Fruit fly (Drosophila melanogaster) whole organism, pupa: ENCODE data around the gene vsg.

Experiments used
- CG10348 ChIP-seq: fragments of 200-800 bp; sonication (Bioruptor generic); IDR thresholded peaks from 2 replicates; pipeline ENCODE4 v1.3.6; 2022; ENCODE audit warnings: missing biosample characterization, missing genetic modification characterization
- CG12605 ChIP-seq: fragments of 200-800 bp; sonication (Bioruptor generic); IDR thresholded peaks from 2 replicates; pipeline ENCODE4 v1.3.6; 2022; ENCODE audit warnings: missing biosample characterization, missing genetic modification characterization
- CG13204 ChIP-seq: fragments of 200-800 bp; sonication (Bioruptor generic); optimal IDR thresholded peaks from 2 replicates; lab custom pipeline; 2018; ENCODE audit warnings: missing biosample characterization, mild to moderate bottlenecking, missing genetic modification characterization, moderate library complexity
- CG14655 ChIP-seq: fragments of 200-800 bp; sonication (Bioruptor generic); optimal IDR thresholded peaks from 3 replicates; lab custom pipeline; 2017; ENCODE audit warnings: mild to moderate bottlenecking, missing biosample characterization, missing genetic modification reagents, missing genetic modification characterization
- CG15710 ChIP-seq: fragments of 200-800 bp; sonication (Bioruptor generic); optimal IDR thresholded peaks from 2 replicates; lab custom pipeline; 2018; ENCODE audit warnings: missing biosample characterization, mild to moderate bottlenecking, missing genetic modification characterization, moderate library complexity
- CG17806 ChIP-seq: fragments of 200-800 bp; sonication (Bioruptor generic); optimal IDR thresholded peaks from 2 replicates; lab custom pipeline; 2018; ENCODE audit warnings: missing biosample characterization, mild to moderate bottlenecking, missing genetic modification characterization, moderate library complexity
- CG32121 ChIP-seq: fragments of 200-800 bp; sonication (Bioruptor generic); IDR thresholded peaks from 2 replicates; pipeline ENCODE4 v1.3.6; 2022; ENCODE audit warnings: missing biosample characterization, missing genetic modification characterization
- CG34367 ChIP-seq: fragments of 200-800 bp; sonication (Bioruptor generic); optimal IDR thresholded peaks from 2 replicates; lab custom pipeline; 2018; ENCODE audit warnings: missing biosample characterization, mild to moderate bottlenecking, missing genetic modification characterization
- CG4496 ChIP-seq: fragments of 200-800 bp; sonication (Bioruptor generic); IDR thresholded peaks from 3 replicates; pipeline ENCODE4 v1.3.6; 2022; ENCODE audit warnings: missing biosample characterization, missing genetic modification characterization
- CG8159 ChIP-seq: fragments of 200-800 bp; sonication (Bioruptor generic); optimal IDR thresholded peaks from 3 replicates; lab custom pipeline; 2018; ENCODE audit warnings: missing biosample characterization, mild to moderate bottlenecking, missing genetic modification characterization, moderate library complexity
- CG8301 ChIP-seq: fragments of 200-800 bp; sonication (Bioruptor generic); optimal IDR thresholded peaks from 2 replicates; lab custom pipeline; 2018; ENCODE audit warnings: missing biosample characterization, mild to moderate bottlenecking, missing genetic modification characterization
- CG9948 ChIP-seq: fragments of 200-800 bp; sonication (Bioruptor generic); optimal IDR thresholded peaks from 2 replicates; lab custom pipeline; 2018; ENCODE audit warnings: missing biosample characterization, mild to moderate bottlenecking, missing genetic modification characterization, moderate library complexity
- D1 ChIP-seq: fragments of 200-800 bp; sonication (Bioruptor generic); optimal IDR thresholded peaks from 2 replicates; lab custom pipeline; 2018; ENCODE audit warnings: missing biosample characterization, mild to moderate bottlenecking, missing genetic modification characterization, moderate library complexity
- EcR ChIP-seq: fragments of 200-800 bp; sonication (Bioruptor generic); optimal IDR thresholded peaks from 3 replicates; lab custom pipeline; 2019; ENCODE audit warnings: missing biosample characterization, missing genetic modification characterization, mild to moderate bottlenecking, moderate library complexity, missing genetic modification reagents
- Ets98B ChIP-seq: fragments of 200-800 bp; sonication (Bioruptor generic); IDR thresholded peaks from 2 replicates; pipeline ENCODE4 v1.3.6; 2022; ENCODE audit warnings: missing biosample characterization, missing genetic modification characterization
- Pif1A ChIP-seq: fragments of 200-800 bp; sonication (Bioruptor generic); optimal IDR thresholded peaks from 3 replicates; lab custom pipeline; 2016; ENCODE audit warnings: missing biosample characterization, missing genetic modification characterization
- Pif1B ChIP-seq: fragments of 200-800 bp; sonication (Bioruptor generic); optimal IDR thresholded peaks from 3 replicates; lab custom pipeline; 2016; ENCODE audit warnings: missing biosample characterization, missing genetic modification characterization
- Snoo ChIP-seq: fragments of 200-800 bp; sonication (Bioruptor generic); optimal IDR thresholded peaks from 3 replicates; lab custom pipeline; 2017; ENCODE audit warnings: missing biosample characterization, mild to moderate bottlenecking, missing genetic modification characterization, inconsistent platforms
- fd96Ca ChIP-seq: fragments of 200-800 bp; sonication (Bioruptor generic); IDR thresholded peaks from 3 replicates; pipeline ENCODE4 v1.3.6; 2022; ENCODE audit warnings: missing biosample characterization, missing genetic modification characterization
- gl ChIP-seq: fragments of 200-800 bp; sonication (Bioruptor generic); optimal IDR thresholded peaks from 2 replicates; lab custom pipeline; 2018; ENCODE audit warnings: missing biosample characterization, mild to moderate bottlenecking, missing genetic modification characterization
- rn ChIP-seq: fragments of 200-800 bp; sonication (Bioruptor generic); IDR thresholded peaks from 2 replicates; pipeline ENCODE4 v1.3.6; 2022; ENCODE audit warnings: missing biosample characterization, missing genetic modification characterization

The vsg gene

DNA sequence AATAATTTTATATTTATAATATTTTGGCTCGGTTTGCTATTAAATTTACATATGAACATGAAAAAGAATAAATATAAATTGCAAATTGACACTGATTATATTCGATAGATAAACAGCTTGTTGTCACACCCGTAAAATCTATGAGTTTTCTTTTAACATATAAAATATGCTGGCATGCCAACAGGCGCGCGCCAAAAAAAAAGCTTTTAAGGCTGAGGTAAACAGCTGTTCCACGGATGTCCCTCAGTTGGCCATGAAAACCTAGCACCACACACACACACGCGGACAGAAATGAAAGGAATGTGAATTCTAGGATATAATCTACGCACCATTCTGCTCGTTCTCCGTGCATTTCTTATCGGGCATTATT, 19.3 kb upstream of the vsg start:
- no peak for TF ChIP-seq CG12605 (GFP tag; lab: Robert Waterston, UW)
- TF ChIP-seq Snoo (tag; lab: Kevin White, UChicago) = no peak
- no peak for TF ChIP-seq fd96Ca (GFP tag; lab: Robert Waterston, UW)
- no peak for TF ChIP-seq CG14655 (GFP tag; lab: Kevin White, UChicago)
- TF ChIP-seq D1 (tag; lab: Kevin White, UChicago) = no peak
- TF ChIP-seq CG34367 (tag; lab: Kevin White, UChicago) = no peak
- no peak for TF ChIP-seq rn (GFP tag; lab: Robert Waterston, UW)
- TF ChIP-seq EcR (GFP tag; lab: Kevin White, UChicago) = no peak
- no peak for TF ChIP-seq CG9948 (tag; lab: Kevin White, UChicago)
- TF ChIP-seq CG15710 = no peak
- no peak for TF ChIP-seq CG13204
- no peak for TF ChIP-seq CG4496 (GFP tag; lab: Robert Waterston, UW)
- no peak for TF ChIP-seq Pif1A (GFP tag; lab: Kevin White, UChicago)
- no peak for TF ChIP-seq CG32121 (GFP tag; lab: Robert Waterston, UW)
- TF ChIP-seq CG8159 (tag; lab: Kevin White, UChicago) = no peak
- no peak for TF ChIP-seq CG8301 (tag; lab: Kevin White, UChicago)
- TF ChIP-seq Pif1B (GFP tag; lab: Kevin White, UChicago) = no peak
- no peak for TF ChIP-seq CG17806 (tag; lab: Kevin White, UChicago)
- TF ChIP-seq CG10348 (GFP tag; lab: Robert Waterston, UW) = no peak

DNA sequence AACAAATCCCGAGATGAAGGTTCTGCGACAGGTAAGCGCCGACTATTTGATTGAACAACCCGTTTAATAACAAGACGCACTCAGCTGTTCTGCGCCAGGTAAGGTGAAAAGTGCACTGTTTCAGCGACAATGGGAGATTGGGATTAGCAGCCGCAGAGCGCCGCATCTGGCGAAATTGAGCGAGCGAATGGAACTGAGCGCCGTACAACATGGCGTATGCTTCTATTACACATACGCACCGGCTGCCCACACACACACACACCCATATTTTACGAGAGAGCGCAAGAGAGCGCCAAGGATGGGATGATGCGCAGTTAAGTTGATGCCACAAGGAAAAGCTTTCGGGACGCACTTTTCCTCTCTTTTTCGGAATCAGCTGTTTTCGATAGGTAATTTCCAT, 18.9 kb upstream of the vsg start:
- no peak for TF ChIP-seq CG13204
- no peak for TF ChIP-seq CG12605 (GFP tag; lab: Robert Waterston, UW)
- TF ChIP-seq D1 (tag; lab: Kevin White, UChicago) = no peak
- no peak for TF ChIP-seq CG15710
- no peak for TF ChIP-seq Pif1A (GFP tag; lab: Kevin White, UChicago)
- TF ChIP-seq CG34367 (tag; lab: Kevin White, UChicago) = no peak
- no peak for TF ChIP-seq CG9948 (tag; lab: Kevin White, UChicago)
- TF ChIP-seq Snoo (tag; lab: Kevin White, UChicago) = no peak
- no peak for TF ChIP-seq Pif1B (GFP tag; lab: Kevin White, UChicago)
- no peak for TF ChIP-seq fd96Ca (GFP tag; lab: Robert Waterston, UW)
- TF ChIP-seq CG4496 (GFP tag; lab: Robert Waterston, UW) = no peak
- no peak for TF ChIP-seq CG8159 (tag; lab: Kevin White, UChicago)
- TF ChIP-seq CG10348 (GFP tag; lab: Robert Waterston, UW) = no peak
- TF ChIP-seq CG8301 (tag; lab: Kevin White, UChicago) = no peak
- no peak for TF ChIP-seq EcR (GFP tag; lab: Kevin White, UChicago)
- TF ChIP-seq Ets98B (GFP tag; lab: Robert Waterston, UW) = no peak
- no peak for TF ChIP-seq rn (GFP tag; lab: Robert Waterston, UW)
- no peak for TF ChIP-seq gl (tag; lab: Kevin White, UChicago)
- no peak for TF ChIP-seq CG17806 (tag; lab: Kevin White, UChicago)
- no peak for TF ChIP-seq CG32121 (GFP tag; lab: Robert Waterston, UW)
- TF ChIP-seq, all 21 proteins: peak for 0

DNA sequence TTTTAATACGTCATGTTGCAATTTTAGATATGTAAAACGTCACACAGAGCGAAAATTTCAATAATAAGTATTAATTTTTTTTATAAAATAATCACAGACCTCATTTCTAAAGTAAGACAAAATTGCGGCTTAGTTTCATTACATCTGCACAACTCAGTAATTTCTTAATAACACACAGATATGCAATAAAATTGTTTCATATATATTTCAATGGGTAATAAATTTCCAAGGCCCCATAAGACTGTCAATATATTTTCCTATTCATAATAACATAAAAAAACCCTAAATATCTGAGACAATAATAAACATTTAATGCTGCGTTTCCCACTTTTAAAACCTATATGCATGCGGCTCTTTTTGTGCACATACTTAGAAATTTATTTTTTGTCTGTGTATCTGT, 18.5 kb upstream of the vsg start:
- TF ChIP-seq CG14655 (GFP tag; lab: Kevin White, UChicago) (peak; percentile 5), Ets98B (GFP tag; lab: Robert Waterston, UW) (0 out of 2 replicates have a peak, but pooled peaks have one; percentile 34), CG34367 (tag; lab: Kevin White, UChicago) (peak; percentile 47), gl (tag; lab: Kevin White, UChicago) (no peak), D1 (tag; lab: Kevin White, UChicago) (peak; percentile 19), CG8159 (tag; lab: Kevin White, UChicago) (peak; percentile 0), CG4496 (GFP tag; lab: Robert Waterston, UW) (0 out of 3 replicates have a peak, but pooled peaks have one; percentile 30), EcR (GFP tag; lab: Kevin White, UChicago) (no peak), CG15710 (peak; percentile 36), Snoo (tag; lab: Kevin White, UChicago) (peak; percentile 15), Pif1B (GFP tag; lab: Kevin White, UChicago) (no peak), CG17806 (tag; lab: Kevin White, UChicago) (peak; percentile 42), CG32121 (GFP tag; lab: Robert Waterston, UW) (peak; percentile 31; the same call in 1 of the 2 replicates), CG12605 (GFP tag; lab: Robert Waterston, UW) (no peak), CG9948 (tag; lab: Kevin White, UChicago) (peak; percentile 21), CG8301 (tag; lab: Kevin White, UChicago) (peak; percentile 37)

DNA sequence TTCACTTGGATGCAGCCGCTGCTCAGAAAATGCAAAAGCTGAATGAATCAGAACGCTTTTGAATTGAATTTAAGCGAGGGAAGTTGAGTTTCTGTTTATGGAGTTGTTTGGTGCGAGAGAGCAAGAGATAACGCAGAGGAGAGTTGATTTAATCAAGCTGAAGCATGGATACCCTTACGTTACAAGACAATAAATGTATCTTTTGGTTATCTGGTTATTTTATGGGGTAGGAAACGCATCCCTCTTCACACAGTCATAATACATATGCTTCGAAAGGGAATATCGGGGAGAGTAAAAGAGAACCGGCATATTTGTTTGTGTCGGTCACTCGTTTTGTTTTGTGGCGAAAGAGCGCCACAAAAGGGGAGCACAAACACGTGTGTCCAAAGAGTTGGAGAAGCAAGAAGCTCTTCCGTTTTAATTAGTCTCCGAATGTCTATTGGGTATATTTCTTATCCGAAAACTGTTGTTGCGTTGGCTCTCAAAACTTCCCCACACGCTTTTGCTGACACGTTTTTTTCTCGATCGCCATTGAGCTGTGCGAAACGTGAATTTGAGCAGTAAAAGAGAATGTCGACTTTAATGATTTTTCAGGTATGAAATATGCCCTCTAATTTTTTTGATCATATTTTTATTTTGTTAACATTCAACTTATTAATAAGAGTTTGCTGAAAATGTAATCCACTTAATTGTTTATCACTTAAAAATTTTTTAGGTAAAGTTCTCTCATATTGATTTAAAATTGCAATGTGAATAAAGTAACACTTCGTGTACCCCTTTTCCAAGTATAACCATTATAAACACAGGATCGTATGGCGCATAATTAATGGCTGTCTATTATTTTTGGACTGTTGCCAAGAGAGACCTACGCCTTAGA, 17.2 kb upstream of the vsg start, which contains the start of gene Prps:
Gene Prps, minus strand, starts transcription at position 51 of the 877 bp plus-strand sequence.
- peak; percentile 93 for TF ChIP-seq CG4496 (GFP tag; lab: Robert Waterston, UW)
- TF ChIP-seq EcR (GFP tag; lab: Kevin White, UChicago) = peak; percentile 52
- TF ChIP-seq CG17806 (tag; lab: Kevin White, UChicago) = peak; percentile 83
- peak; percentile 96 for TF ChIP-seq Ets98B (GFP tag; lab: Robert Waterston, UW)
- TF ChIP-seq gl (tag; lab: Kevin White, UChicago) = peak; percentile 79
- TF ChIP-seq Snoo (tag; lab: Kevin White, UChicago) = peak; percentile 85
- no peak for TF ChIP-seq D1 (tag; lab: Kevin White, UChicago)
- no peak for TF ChIP-seq CG14655 (GFP tag; lab: Kevin White, UChicago)
- TF ChIP-seq CG32121 (GFP tag; lab: Robert Waterston, UW) = peak; percentile 80
- TF ChIP-seq CG15710 = peak; percentile 70
- TF ChIP-seq CG8301 (tag; lab: Kevin White, UChicago) = peak; percentile 82
- peak; percentile 79 for TF ChIP-seq CG8159 (tag; lab: Kevin White, UChicago)
- peak; percentile 87 for TF ChIP-seq CG12605 (GFP tag; lab: Robert Waterston, UW)
- TF ChIP-seq CG34367 (tag; lab: Kevin White, UChicago) = peak; percentile 64
- TF ChIP-seq rn (GFP tag; lab: Robert Waterston, UW) = peak; percentile 81
- peak; percentile 67 for TF ChIP-seq CG9948 (tag; lab: Kevin White, UChicago)
- TF ChIP-seq CG13204 = no peak
- peak; percentile 93 for TF ChIP-seq fd96Ca (GFP tag; lab: Robert Waterston, UW)
- no peak for TF ChIP-seq CG10348 (GFP tag; lab: Robert Waterston, UW)
- TF ChIP-seq Pif1B (GFP tag; lab: Kevin White, UChicago) = peak; percentile 87
- peak; percentile 89 for TF ChIP-seq Pif1A (GFP tag; lab: Kevin White, UChicago)
